Worm (Caenorhabditis elegans) whole organism, L4/young adult: Measurements from ENCODE around the gene C09F5.1.
A peak's percentile ranks its signal among the peaks of the same experiment; 100 is the strongest.

Source experiments
- dao-5 ChIP-seq: sonication (generic microtip); optimal IDR thresholded peaks from 2 replicates; lab custom pipeline; 2016; ENCODE audit warnings: missing genotype, missing genetic modification characterization, moderate library complexity, missing compliant biosample characterization
- him-1 ChIP-seq: sonication (generic microtip); optimal IDR thresholded peaks from 2 replicates; lab custom pipeline; 2016; ENCODE audit warnings: missing genotype, missing genetic modification reagents, missing genetic modification characterization, missing compliant biosample characterization

DNA sequence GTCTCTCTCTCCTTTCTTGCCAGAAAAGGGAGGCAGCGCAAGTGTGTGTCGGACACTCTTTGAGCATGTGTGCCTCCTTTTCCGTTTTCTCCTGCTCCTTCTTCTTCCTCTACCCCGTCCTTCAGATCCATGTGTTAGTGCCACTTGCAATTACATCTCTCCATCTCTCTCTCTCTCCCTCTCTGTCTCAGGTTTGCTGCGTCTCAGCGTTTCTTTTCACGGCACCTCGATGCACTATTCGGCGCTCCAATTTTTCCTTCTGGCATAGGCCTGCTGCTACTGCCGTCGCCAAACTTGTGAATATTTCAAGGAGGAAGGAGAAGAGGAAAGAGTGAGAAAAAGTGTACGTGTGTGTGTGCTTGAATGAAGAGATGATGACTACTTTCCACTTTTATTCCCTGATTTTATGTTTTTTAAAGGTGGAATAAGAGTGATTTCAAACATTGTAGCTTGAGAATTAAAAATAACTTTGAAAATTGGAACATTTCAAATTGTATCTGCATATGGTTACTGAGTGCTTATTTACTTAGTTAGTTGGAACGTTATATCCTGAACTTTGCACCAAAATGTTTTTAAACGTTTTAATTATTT, 9.9 kb downstream of the C09F5.1 start, which contains the start of gene W02B3.3:
- no peak for TF ChIP-seq dao-5 (tag; lab: Kevin White, UChicago)
- peak; percentile 97 for TF ChIP-seq him-1
